Worm (Caenorhabditis elegans) whole organism, young adult: Measurements from ENCODE around the gene C26B9.1.

Source experiments
- chd-7 ChIP-seq: sonication (generic microtip); optimal IDR thresholded peaks from 2 replicates; lab custom pipeline; 2016; ENCODE audit warnings: mild to moderate bottlenecking, missing genetic modification characterization, moderate library complexity, missing compliant biosample characterization
- madf-6 ChIP-seq: fragments of 200-800 bp; sonication (Bioruptor generic); IDR thresholded peaks from 2 replicates; pipeline ENCODE4 v1.3.6; 2022; ENCODE audit warnings: missing genetic modification reagents, missing genetic modification characterization, missing compliant biosample characterization
- xnd-1 ChIP-seq: sonication (generic microtip); optimal IDR thresholded peaks from 2 replicates; lab custom pipeline; 2016; ENCODE audit warnings: missing genotype, missing genetic modification reagents, missing genetic modification characterization, missing compliant biosample characterization

ce11 chrX:5311174-5311573 lies 33.2 kb upstream of the C26B9.1 start:
- TF ChIP-seq chd-7 (tag; lab: Kevin White, UChicago): no peak
- TF ChIP-seq xnd-1 (tag; lab: Kevin White, UChicago): no peak
- TF ChIP-seq madf-6 (GFP tag; lab: Robert Waterston, UW): no peak
